Fruit fly (Drosophila melanogaster): ENCODE measurements around the gene CG11369.

Gene CG11369

DNA sequence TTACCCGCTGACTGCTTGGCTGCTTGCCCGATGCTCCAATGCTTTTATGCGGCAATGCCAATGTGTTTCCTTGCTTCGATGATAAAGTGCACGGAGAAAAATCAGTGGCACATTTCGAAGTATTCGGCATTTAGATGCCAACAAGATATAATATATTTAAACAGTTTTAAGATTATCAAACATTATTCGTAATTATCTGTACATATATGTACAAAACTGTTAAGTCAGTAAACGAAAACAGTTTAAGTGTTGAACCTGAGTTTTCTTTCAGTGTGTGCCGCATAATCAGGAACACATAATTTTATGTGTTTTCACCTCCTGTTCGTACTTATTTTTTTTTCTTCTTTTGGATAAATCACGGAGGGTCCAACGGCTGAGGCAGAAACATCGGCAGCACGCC is 17.8 kb upstream of the CG11369 start (continued):
- TF ChIP-seq phol (tag; optimal IDR thresholded peaks at IDR 0.05) (peak; percentile 58), CG6254 (GFP tag; optimal IDR thresholded peaks at IDR 0.05) (peak; percentile 12), chinmo (GFP tag; IDR thresholded peaks at IDR 0.05; ENCODE audit: partially characterized antibody) (no peak), CG10979 (tag; optimal IDR thresholded peaks at IDR 0.05) (peak; percentile 63), HmgD (GFP tag; optimal IDR thresholded peaks at IDR 0.05) (no peak), Xbp1 (GFP tag; optimal IDR thresholded peaks at IDR 0.05) (peak; percentile 7), CG4404 (GFP tag; IDR thresholded peaks at IDR 0.05) (peak; percentile 39; the same call in 1 of the 2 replicates), CG7839 (tag; optimal IDR thresholded peaks at IDR 0.05) (peak; percentile 27), unpg (GFP tag; optimal IDR thresholded peaks at IDR 0.05) (peak; percentile 18), nmo (GFP tag; optimal IDR thresholded peaks at IDR 0.05) (peak; percentile 34), sens (GFP tag) (peak; percentile 78), CG2889 (GFP tag; IDR thresholded peaks at IDR 0.05) (no peak), Chrac-16 (GFP tag; optimal IDR thresholded peaks at IDR 0.05) (peak; percentile 8), zfh1 (GFP tag; IDR thresholded peaks at IDR 0.05) (peak; percentile 70; the same call in 1 of the 3 replicates), CG11504 (tag; optimal IDR thresholded peaks at IDR 0.05) (peak; percentile 41), Abd-B (GFP tag; optimal IDR thresholded peaks at IDR 0.05) (no peak), CG2712 (tag; optimal IDR thresholded peaks at IDR 0.05) (peak; percentile 67), CG17385 (GFP tag; optimal IDR thresholded peaks at IDR 0.05) (no peak), B-H1 (GFP tag; IDR thresholded peaks at IDR 0.05) (no peak), CG17328 (GFP tag; IDR thresholded peaks at IDR 0.05) (0 out of 2 replicates have a peak, but pooled peaks have one; percentile 48), prd (optimal IDR thresholded peaks at IDR 0.05) (no peak), prd (GFP tag; IDR thresholded peaks at IDR 0.05) (peak; percentile 56; the same call in 2 of the 3 replicates), CG31441 (GFP tag; IDR thresholded peaks at IDR 0.05) (peak; percentile 47; the same call in 1 of the 2 replicates), CG10267 (tag; optimal IDR thresholded peaks at IDR 0.05) (peak; percentile 33), CG8388 (GFP tag; optimal IDR thresholded peaks at IDR 0.05) (peak; percentile 35), lbe (GFP tag; optimal IDR thresholded peaks at IDR 0.05) (no peak), CG30403 (GFP tag; optimal IDR thresholded peaks at IDR 0.05) (peak; percentile 18), Sox102F (GFP tag; optimal IDR thresholded peaks at IDR 0.05) (peak; percentile 31), CG11456 (GFP tag; IDR thresholded peaks at IDR 0.05) (no peak), Doc3 (GFP tag; IDR thresholded peaks at IDR 0.05; ENCODE audit: partially characterized antibody) (no peak), Xrp1 (GFP tag; IDR thresholded peaks at IDR 0.05) (peak; percentile 62; the same call in 1 of the 2 replicates), sqz (GFP tag; optimal IDR thresholded peaks at IDR 0.05) (peak; percentile 17), CG4820 (GFP tag; optimal IDR thresholded peaks at IDR 0.05) (peak; percentile 28), CG10209 (GFP tag; optimal IDR thresholded peaks at IDR 0.05) (peak; percentile 10), Blimp-1 (GFP tag; optimal IDR thresholded peaks at IDR 0.05) (peak; percentile 42), gem (tag; optimal IDR thresholded peaks at IDR 0.05) (peak; percentile 51), danr (GFP tag; IDR thresholded peaks at IDR 0.05) (no peak), da (GFP tag; optimal IDR thresholded peaks at IDR 0.05) (no peak), fd96Cb (tag; optimal IDR thresholded peaks at IDR 0.05) (peak; percentile 22), trem (tag; optimal IDR thresholded peaks at IDR 0.05) (peak; percentile 24), chif (GFP tag; optimal IDR thresholded peaks at IDR 0.05) (peak in 1 of 2 experiments; percentile 8), NC2α (GFP tag; optimal IDR thresholded peaks at IDR 0.05) (no peak), dan (GFP tag; IDR thresholded peaks at IDR 0.05) (0 out of 2 replicates have a peak, but pooled peaks have one; percentile 11), Sox100B (GFP tag; optimal IDR thresholded peaks at IDR 0.05) (no peak), lilli (GFP tag; optimal IDR thresholded peaks at IDR 0.05) (peak; percentile 0), lola (GFP tag; optimal IDR thresholded peaks at IDR 0.05) (peak in 1 of 3 experiments; percentile 43), pum (GFP tag; optimal IDR thresholded peaks at IDR 0.05) (no peak), CG9727 (GFP tag; optimal IDR thresholded peaks at IDR 0.05) (peak; percentile 48), tin (GFP tag; optimal IDR thresholded peaks at IDR 0.05) (peak; percentile 12), CG8359 (GFP tag; optimal IDR thresholded peaks at IDR 0.05; ENCODE audit: borderline replicate concordance) (no peak)
